Worm (Caenorhabditis elegans) whole organism, L1 larva: ENCODE results near the gene nhr-92.

Experiments used
- C04F5.9 ChIP-seq: sonication (generic microtip); optimal IDR thresholded peaks from 2 replicates; lab custom pipeline; 2016; ENCODE audit warnings: missing genetic modification characterization, missing compliant biosample characterization
- C34B4.2 ChIP-seq: sonication (generic microtip); optimal IDR thresholded peaks from 2 replicates; lab custom pipeline; 2017; ENCODE audit warnings: mild to moderate bottlenecking, missing genetic modification characterization, missing compliant biosample characterization
- F16B12.6 ChIP-seq: fragments of 150-350 bp; optimal IDR thresholded peaks from 2 replicates; lab custom pipeline; 2014; ENCODE audit warnings: missing biosample characterization, missing genetic modification characterization
- Y116A8C.19 ChIP-seq: sonication (generic microtip); optimal IDR thresholded peaks from 2 replicates; lab custom pipeline; 2016; ENCODE audit warnings: missing compliant biosample characterization, missing genetic modification characterization, borderline replicate concordance
- aly-2 ChIP-seq: fragments of 150-350 bp; optimal IDR thresholded peaks from 2 replicates; lab custom pipeline; 2014; ENCODE audit warnings: missing biosample characterization, missing genetic modification characterization
- egl-27 ChIP-seq, 2 experiments: fragments of 150-350 bp in 1 of 2; sonication (generic microtip); optimal IDR thresholded peaks; 3 replicates each; lab custom pipeline; 2017 to 2018; ENCODE audit warnings: missing biosample characterization in 2 of 2, missing genetic modification characterization in 2 of 2, missing genetic modification reagents in 2 of 2
- elt-3 ChIP-seq, 6 experiments: fragments of 150-350 bp in 1 of 6; sonication (generic microtip); optimal IDR thresholded peaks; 2 replicates each; lab custom pipeline; 2017 to 2018; ENCODE audit warnings: missing biosample characterization in 6 of 6, missing genetic modification characterization in 6 of 6, inconsistent platforms in 1 of 6
- ets-5 ChIP-seq: fragments of 200-800 bp; sonication (Bioruptor generic); IDR thresholded peaks from 2 replicates; pipeline ENCODE4 v1.3.6; 2022; ENCODE audit warnings: missing genetic modification characterization, missing compliant biosample characterization
- fkh-10 ChIP-seq: sonication (generic microtip); optimal IDR thresholded peaks from 2 replicates; lab custom pipeline; 2017; ENCODE audit warnings: missing biosample characterization, missing genetic modification reagents, missing genetic modification characterization
- fkh-4 ChIP-seq: sonication (generic microtip); optimal IDR thresholded peaks from 2 replicates; lab custom pipeline; 2016; ENCODE audit warnings: missing compliant biosample characterization, missing genetic modification characterization, borderline replicate concordance
- fkh-8 ChIP-seq: sonication (generic microtip); optimal IDR thresholded peaks from 2 replicates; lab custom pipeline; 2016; ENCODE audit warnings: mild to moderate bottlenecking, missing genetic modification characterization, missing compliant biosample characterization
- grh-1 ChIP-seq: fragments of 200-800 bp; sonication (Bioruptor generic); IDR thresholded peaks from 2 replicates; pipeline ENCODE4 v1.3.6; 2022; ENCODE audit warnings: missing genetic modification reagents, missing genetic modification characterization, missing compliant biosample characterization
- isw-1 ChIP-seq: fragments of 200-800 bp; sonication (Bioruptor generic); IDR thresholded peaks from 2 replicates; pipeline ENCODE4 v1.3.6; 2022; ENCODE audit warnings: missing genetic modification characterization, missing compliant biosample characterization
- jun-1 ChIP-seq: fragments of 150-350 bp; optimal IDR thresholded peaks from 2 replicates; lab custom pipeline; 2014; ENCODE audit warnings: missing biosample characterization, missing genetic modification reagents, missing genetic modification characterization
- lin-13 ChIP-seq: fragments of 150-350 bp; optimal IDR thresholded peaks from 2 replicates; lab custom pipeline; 2014; ENCODE audit warnings: missing biosample characterization, missing genetic modification reagents, missing genetic modification characterization
- lsy-2 ChIP-seq, 2 experiments: fragments of 150-350 bp; optimal IDR thresholded peaks; 2 replicates each; lab custom pipeline; 2014; ENCODE audit warnings: missing biosample characterization in 2 of 2, missing genetic modification characterization in 2 of 2
- mab-9 ChIP-seq: fragments of 200-800 bp; sonication (Bioruptor generic); IDR thresholded peaks from 2 replicates; pipeline ENCODE4 v1.3.6; 2022; ENCODE audit warnings: missing genetic modification reagents, missing genetic modification characterization, missing compliant biosample characterization
- mdl-1 ChIP-seq, 2 experiments: fragments of 150-350 bp; optimal IDR thresholded peaks; 2 replicates each; lab custom pipeline; 2014 to 2017; ENCODE audit warnings: missing biosample characterization in 2 of 2, missing genetic modification characterization in 2 of 2, inconsistent platforms in 1 of 2
- nhr-12 ChIP-seq: sonication (generic microtip); optimal IDR thresholded peaks from 2 replicates; lab custom pipeline; 2017; ENCODE audit warnings: missing biosample characterization, missing genetic modification characterization
- nhr-19 ChIP-seq: fragments of 200-800 bp; sonication (Bioruptor generic); conservative IDR thresholded peaks from 2 replicates; pipeline ENCODE4 v1.3.6; 2022; ENCODE audit warnings: missing genetic modification characterization, missing compliant biosample characterization
- nhr-20 ChIP-seq: sonication (generic microtip); optimal IDR thresholded peaks from 2 replicates; lab custom pipeline; 2016; ENCODE audit warnings: mild to moderate bottlenecking, missing genetic modification characterization, missing compliant biosample characterization
- nhr-237 ChIP-seq: fragments of 150-350 bp; optimal IDR thresholded peaks from 2 replicates; lab custom pipeline; 2014; ENCODE audit warnings: missing biosample characterization, missing genetic modification characterization
- nhr-47 ChIP-seq: sonication (generic microtip); optimal IDR thresholded peaks from 2 replicates; lab custom pipeline; 2016; ENCODE audit warnings: mild to moderate bottlenecking, missing genetic modification characterization, moderate library complexity, missing compliant biosample characterization
- nhr-71 ChIP-seq: sonication (generic microtip); optimal IDR thresholded peaks from 2 replicates; lab custom pipeline; 2016; ENCODE audit warnings: mild to moderate bottlenecking, missing genetic modification characterization, moderate library complexity, missing compliant biosample characterization
- nhr-76 ChIP-seq: sonication (generic microtip); optimal IDR thresholded peaks from 2 replicates; lab custom pipeline; 2017; ENCODE audit warnings: missing biosample characterization, missing genetic modification characterization
- pag-3 ChIP-seq: sonication (generic microtip); optimal IDR thresholded peaks from 2 replicates; lab custom pipeline; 2017; ENCODE audit warnings: missing genetic modification characterization, mild to moderate bottlenecking, missing compliant biosample characterization, antibody characterized with exemption, borderline replicate concordance; ENCODE audit not compliant: insufficient read depth
- pax-3 ChIP-seq: fragments of 200-800 bp; sonication (Bioruptor generic); optimal IDR thresholded peaks from 2 replicates; lab custom pipeline; 2018; ENCODE audit warnings: mild to moderate bottlenecking, missing genetic modification characterization, moderate library complexity, missing compliant biosample characterization
- pqm-1 ChIP-seq: sonication (generic microtip); optimal IDR thresholded peaks from 3 replicates; lab custom pipeline; 2017; ENCODE audit warnings: missing biosample characterization, missing genetic modification characterization
- sptf-1 ChIP-seq: fragments of 150-350 bp; optimal IDR thresholded peaks from 2 replicates; lab custom pipeline; 2014; ENCODE audit warnings: missing biosample characterization, missing genetic modification characterization
- tbx-2 ChIP-seq: sonication (generic microtip); optimal IDR thresholded peaks from 2 replicates; lab custom pipeline; 2016; ENCODE audit warnings: missing genetic modification characterization, missing compliant biosample characterization
- unc-98 ChIP-seq: fragments of 200-800 bp; sonication (Bioruptor generic); IDR thresholded peaks from 2 replicates; pipeline ENCODE4 v1.3.6; 2022; ENCODE audit warnings: missing genetic modification characterization, missing compliant biosample characterization
- vab-15 ChIP-seq: sonication (generic microtip); optimal IDR thresholded peaks from 2 replicates; lab custom pipeline; 2017; ENCODE audit warnings: missing genotype, mild to moderate bottlenecking, missing genetic modification characterization, missing compliant biosample characterization
- xbp-1 ChIP-seq: sonication (generic microtip); optimal IDR thresholded peaks from 2 replicates; lab custom pipeline; 2016; ENCODE audit warnings: missing genetic modification characterization, missing compliant biosample characterization
- zip-4 ChIP-seq: fragments of 200-800 bp; sonication (Bioruptor generic); optimal IDR thresholded peaks from 2 replicates; lab custom pipeline; 2018; ENCODE audit warnings: mild to moderate bottlenecking, missing genetic modification characterization, moderate library complexity, missing compliant biosample characterization
- ztf-11 ChIP-seq, 2 experiments: sonication (generic microtip); optimal IDR thresholded peaks; 2 replicates each; lab custom pipeline; 2016 to 2017; ENCODE audit warnings: missing genetic modification characterization in 2 of 2, missing biosample characterization in 1 of 2, missing compliant biosample characterization in 1 of 2

nhr-92 gene

ce11 chrIV:1659978-1660377 lies 40.1 kb downstream of the nhr-92 start, which contains the start of gene Y41D4B.4:
Gene Y41D4B.4, plus strand, starts transcription at chrIV:1660110.
- no peak for TF ChIP-seq fkh-8 (tag; lab: Kevin White, UChicago)
- no peak for TF ChIP-seq sptf-1
- no peak for TF ChIP-seq nhr-76
- no peak for TF ChIP-seq nhr-71 (tag; lab: Kevin White, UChicago)
- no peak for TF ChIP-seq F16B12.6 (tag; lab: Kevin White, UChicago)
- TF ChIP-seq, all 84 proteins: peak for 0

- TF ChIP-seq mdl-1 (tag; optimal IDR thresholded peaks at IDR 0.05; lab: Kevin White, UChicago): no peak
- TF ChIP-seq nhr-20: no peak
- no peak for TF ChIP-seq nhr-19
- no peak for TF ChIP-seq jun-1 (tag; lab: Kevin White, UChicago)
- no peak for TF ChIP-seq fkh-10 (GFP tag; lab: Kevin White, UChicago)
- no peak for TF ChIP-seq pag-3 (tag; lab: Kevin White, UChicago)
- no peak for TF ChIP-seq Y116A8C.19 (tag; lab: Kevin White, UChicago)
These were observed 40.8 kb downstream of the nhr-92 start for ce11 chrIV:1660735-1661134.

- TF ChIP-seq Y116A8C.19 (tag; lab: Kevin White, UChicago) (no peak), isw-1 (GFP tag; lab: Robert Waterston, UW) (no peak), nhr-47 (tag; lab: Kevin White, UChicago) (no peak), pax-3 (tag; lab: Kevin White, UChicago) (no peak), fkh-10 (GFP tag; lab: Kevin White, UChicago) (no peak), egl-27 (tag; optimal IDR thresholded peaks at IDR 0.05; lab: Kevin White, UChicago) (no peak), jun-1 (tag; lab: Kevin White, UChicago) (no peak), elt-3 (tag; optimal IDR thresholded peaks at IDR 0.05; lab: Kevin White, UChicago) (no peak), aly-2 (tag; lab: Kevin White, UChicago) (no peak), nhr-12 (tag; lab: Kevin White, UChicago) (no peak), C04F5.9 (tag; lab: Kevin White, UChicago) (no peak), unc-98 (GFP tag; lab: Robert Waterston, UW) (no peak), tbx-2 (tag; lab: Kevin White, UChicago) (no peak), pqm-1 (tag; lab: Kevin White, UChicago) (no peak), C34B4.2 (no peak), ztf-11 (tag; optimal IDR thresholded peaks at IDR 0.05; lab: Kevin White, UChicago) (no peak), mab-9 (GFP tag; lab: Robert Waterston, UW) (no peak), lin-13 (no peak)
These were observed 43.0 kb downstream of the nhr-92 start for ce11 chrIV:1662872-1663271.

- TF ChIP-seq mab-9 (GFP tag; lab: Robert Waterston, UW) (no peak), grh-1 (GFP tag; lab: Robert Waterston, UW) (no peak), lsy-2 (tag; optimal IDR thresholded peaks at IDR 0.05; lab: Kevin White, UChicago) (no peak), zip-4 (no peak), xbp-1 (tag; lab: Kevin White, UChicago) (no peak), egl-27 (tag; optimal IDR thresholded peaks at IDR 0.05; lab: Kevin White, UChicago) (no peak), nhr-71 (tag; lab: Kevin White, UChicago) (no peak), vab-15 (tag; lab: Kevin White, UChicago) (no peak), ets-5 (GFP tag; lab: Robert Waterston, UW) (no peak), fkh-10 (GFP tag; lab: Kevin White, UChicago) (no peak), fkh-4 (tag; lab: Kevin White, UChicago) (no peak), nhr-237 (tag; lab: Kevin White, UChicago) (no peak)
These were observed 52.5 kb downstream of the nhr-92 start, which contains the start of gene Y41D4B.1 for ce11 chrIV:1672398-1672797. Gene Y41D4B.1, plus strand, starts transcription at chrIV:1672698.
